Worm (Caenorhabditis elegans) whole organism, L4 larva: ENCODE measurements around the gene F54C9.3.

Experiments
- F49E8.2 ChIP-seq: sonication (generic microtip); optimal IDR thresholded peaks from 2 replicates; lab custom pipeline; 2016; ENCODE audit warnings: missing compliant biosample characterization, mild to moderate bottlenecking, missing genetic modification characterization, borderline replicate concordance
- R02D3.7 ChIP-seq: fragments of 150-350 bp; sonication (generic microtip); optimal IDR thresholded peaks from 3 replicates; lab custom pipeline; 2014; ENCODE audit warnings: missing biosample characterization, missing genetic modification characterization
- Y105C5A.15 ChIP-seq: fragments of 200-800 bp; sonication (Bioruptor generic); IDR thresholded peaks from 2 replicates; pipeline ENCODE4 v1.3.6; 2022; ENCODE audit warnings: missing genetic modification characterization, missing compliant biosample characterization
- ZK337.2 ChIP-seq: fragments of 200-800 bp; sonication (Bioruptor generic); IDR thresholded peaks from 2 replicates; pipeline ENCODE4 v1.3.6; 2022; ENCODE audit warnings: missing genetic modification reagents, missing genetic modification characterization, missing compliant biosample characterization
- ceh-28 ChIP-seq: fragments of 150-350 bp; optimal IDR thresholded peaks from 2 replicates; lab custom pipeline; 2014; ENCODE audit warnings: missing biosample characterization, missing genetic modification reagents, missing genetic modification characterization
- daf-12 ChIP-seq: fragments of 150-350 bp; optimal IDR thresholded peaks from 2 replicates; lab custom pipeline; 2014; ENCODE audit warnings: missing biosample characterization, missing genetic modification reagents, missing genetic modification characterization
- dmd-9 ChIP-seq: fragments of 200-800 bp; sonication (Bioruptor generic); IDR thresholded peaks from 2 replicates; pipeline ENCODE4 v1.3.6; 2022; ENCODE audit warnings: missing genetic modification reagents, missing genetic modification characterization, missing compliant biosample characterization
- duxl-1 ChIP-seq: sonication (generic microtip); optimal IDR thresholded peaks from 2 replicates; lab custom pipeline; 2016; ENCODE audit warnings: mild to moderate bottlenecking, missing genetic modification characterization, moderate library complexity, missing compliant biosample characterization; ENCODE audit not compliant: poor library complexity
- egl-43 ChIP-seq: fragments of 200-800 bp; sonication (Bioruptor generic); IDR thresholded peaks from 2 replicates; pipeline ENCODE4 v1.3.6; 2022; ENCODE audit warnings: missing genetic modification reagents, missing genetic modification characterization, missing compliant biosample characterization
- fos-1 ChIP-seq: fragments of 150-350 bp; optimal IDR thresholded peaks from 2 replicates; lab custom pipeline; 2014; ENCODE audit warnings: missing biosample characterization, missing genetic modification characterization
- hmg-1.1 ChIP-seq: fragments of 200-800 bp; sonication (Bioruptor generic); IDR thresholded peaks from 2 replicates; pipeline ENCODE4 v1.3.6; 2022; ENCODE audit warnings: missing genetic modification reagents, missing genetic modification characterization, missing compliant biosample characterization
- lin-13 ChIP-seq: fragments of 150-350 bp; optimal IDR thresholded peaks from 2 replicates; lab custom pipeline; 2014; ENCODE audit warnings: missing biosample characterization, missing genetic modification reagents, missing genetic modification characterization
- lin-15B ChIP-seq: fragments of 150-350 bp; sonication (generic microtip); optimal IDR thresholded peaks from 3 replicates; lab custom pipeline; 2014; ENCODE audit warnings: missing biosample characterization, missing genetic modification characterization
- lin-29 ChIP-seq: fragments of 200-800 bp; sonication (Bioruptor generic); IDR thresholded peaks from 2 replicates; pipeline ENCODE4 v1.3.6; 2022; ENCODE audit warnings: missing genetic modification reagents, missing genetic modification characterization, missing compliant biosample characterization
- lsy-2 ChIP-seq, 2 experiments: fragments of 150-350 bp in 1 of 2; sonication (generic microtip) in 1 of 2; optimal IDR thresholded peaks; 2 replicates each; lab custom pipeline; 2014 to 2017; ENCODE audit warnings: missing biosample characterization in 2 of 2, missing genetic modification characterization in 2 of 2
- madf-5 ChIP-seq, 2 experiments: fragments of 200-800 bp; sonication (Bioruptor generic); IDR thresholded peaks; 2 replicates each; pipeline ENCODE4 v1.3.6; 2022; ENCODE audit warnings: missing compliant biosample characterization in 2 of 2, missing genetic modification characterization in 2 of 2
- madf-9 ChIP-seq: fragments of 200-800 bp; sonication (Bioruptor generic); conservative IDR thresholded peaks from 2 replicates; pipeline ENCODE4 v1.3.6; 2022; ENCODE audit warnings: missing genetic modification reagents, missing genetic modification characterization, missing compliant biosample characterization
- mdl-1 ChIP-seq, 2 experiments: fragments of 150-350 bp in 1 of 2; sonication (generic microtip) in 1 of 2; optimal IDR thresholded peaks; 2 replicates each; lab custom pipeline; 2014 to 2017; ENCODE audit warnings: missing biosample characterization in 2 of 2, missing genetic modification characterization in 2 of 2
- mes-2 ChIP-seq: sonication (generic microtip); optimal IDR thresholded peaks from 2 replicates; lab custom pipeline; 2016; ENCODE audit warnings: missing genotype, mild to moderate bottlenecking, missing genetic modification characterization, missing compliant biosample characterization; ENCODE audit not compliant: poor library complexity, severe bottlenecking
- nhr-102 ChIP-seq: sonication (generic microtip); optimal IDR thresholded peaks from 2 replicates; lab custom pipeline; 2016; ENCODE audit warnings: mild to moderate bottlenecking, missing genetic modification characterization, moderate library complexity, missing compliant biosample characterization
- nhr-237 ChIP-seq: sonication (generic microtip); optimal IDR thresholded peaks from 2 replicates; lab custom pipeline; 2017; ENCODE audit warnings: missing biosample characterization, missing genetic modification characterization
- pha-4 ChIP-seq, 2 experiments: fragments of 150-350 bp in 1 of 2; fragments of 200-800 bp in 1 of 2; sonication (Bioruptor generic) in 1 of 2; IDR thresholded peaks in 1 of 2; optimal IDR thresholded peaks in 1 of 2; 2 replicates each; pipeline versions ENCODE4 v1.3.6 to Lab custom; 2014 to 2022; ENCODE audit warnings: missing genetic modification characterization in 2 of 2, missing genetic modification reagents in 2 of 2, missing biosample characterization in 1 of 2, missing compliant biosample characterization in 1 of 2
- pqm-1 ChIP-seq: sonication (generic microtip); optimal IDR thresholded peaks from 2 replicates; lab custom pipeline; 2017; ENCODE audit warnings: missing biosample characterization, missing genetic modification characterization
- sdz-12 ChIP-seq: fragments of 200-800 bp; sonication (Bioruptor generic); optimal IDR thresholded peaks from 2 replicates; lab custom pipeline; 2018; ENCODE audit warnings: mild to moderate bottlenecking, missing genetic modification characterization, missing compliant biosample characterization
- snpc-4 ChIP-seq: fragments of 150-350 bp; optimal IDR thresholded peaks from 2 replicates; lab custom pipeline; 2014; ENCODE audit warnings: missing biosample characterization, missing genetic modification characterization
- tag-97 ChIP-seq: fragments of 200-800 bp; sonication (Bioruptor generic); IDR thresholded peaks from 2 replicates; pipeline ENCODE4 v1.3.6; 2022; ENCODE audit warnings: missing genetic modification characterization, missing compliant biosample characterization
- tra-1 ChIP-seq: fragments of 200-800 bp; sonication (Bioruptor generic); IDR thresholded peaks from 2 replicates; pipeline ENCODE4 v1.3.6; 2022; ENCODE audit warnings: missing genetic modification reagents, missing genetic modification characterization, missing compliant biosample characterization
- unc-62 ChIP-seq, 3 experiments: fragments of 150-350 bp in 1 of 3; sonication (generic microtip); optimal IDR thresholded peaks in 2 of 3; peaks in 1 of 3; 1 replicate in 1 of 3; 2 replicates in 2 of 3; lab custom pipeline; 2014 to 2017; ENCODE audit warnings: missing biosample characterization in 3 of 3, missing genetic modification characterization in 3 of 3, missing genetic modification reagents in 3 of 3, missing genotype in 1 of 3
- zfp-2 ChIP-seq: sonication (generic microtip); optimal IDR thresholded peaks from 2 replicates; lab custom pipeline; 2016; ENCODE audit warnings: mild to moderate bottlenecking, missing genetic modification characterization, missing compliant biosample characterization
- zip-2 ChIP-seq: fragments of 150-350 bp; optimal IDR thresholded peaks from 2 replicates; lab custom pipeline; 2014; ENCODE audit warnings: missing biosample characterization, missing genetic modification characterization
- ztf-7 ChIP-seq: fragments of 150-350 bp; optimal IDR thresholded peaks from 2 replicates; lab custom pipeline; 2014; ENCODE audit warnings: missing biosample characterization, missing genetic modification characterization

The F54C9.3 gene

DNA sequence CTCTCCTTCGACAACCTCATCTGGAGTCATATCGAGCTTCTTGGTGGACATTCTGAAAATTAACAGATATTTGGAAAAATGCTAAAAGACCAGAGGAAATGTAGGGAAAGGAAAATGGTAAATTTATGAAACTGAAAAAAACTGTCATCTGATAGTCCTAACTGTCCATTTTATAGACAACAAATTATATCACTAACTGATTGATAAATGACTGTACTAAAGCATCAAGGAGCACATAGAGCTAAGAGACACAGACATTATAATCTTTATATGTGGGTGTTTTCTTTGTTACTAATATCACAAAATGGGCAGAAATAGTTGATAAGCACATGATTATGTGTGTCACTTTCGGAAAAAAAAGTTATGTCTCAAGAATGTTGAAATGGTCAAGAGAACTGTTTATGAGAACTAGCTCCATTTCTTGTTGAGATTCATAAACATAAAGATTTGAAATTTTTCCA lies at the start of gene F54C9.3 (continued):
- TF ChIP-seq zip-2 (tag; lab: Kevin White, UChicago) (no peak), R02D3.7 (no peak)

DNA sequence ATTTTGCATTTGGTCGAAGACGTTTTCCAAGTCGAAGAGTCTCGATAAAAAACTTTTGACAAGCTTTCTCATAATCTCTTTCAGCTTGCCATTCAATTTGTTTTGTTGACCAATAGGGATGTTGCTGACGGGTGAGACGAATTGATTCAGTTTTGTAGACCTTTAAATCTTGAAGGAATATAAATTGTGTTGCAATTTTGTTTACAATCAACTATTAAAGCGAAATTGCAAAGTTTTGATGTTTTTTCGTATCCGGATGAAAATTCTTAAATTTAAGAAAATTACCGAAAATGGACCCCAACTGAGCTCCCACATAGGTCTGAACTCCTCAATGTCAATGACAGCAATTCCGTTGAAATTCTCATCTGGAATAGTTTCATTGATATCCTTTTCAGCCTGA lies 49.5 kb upstream of the F54C9.3 start:
- TF ChIP-seq ceh-28 (tag; lab: Kevin White, UChicago) (no peak), lin-29 (GFP tag; lab: Robert Waterston, UW) (no peak), unc-62 (GFP tag; optimal IDR thresholded peaks at IDR 0.05 in 1 of 2; lab: Kevin White, UChicago) (peak in 1 of 2 experiments; percentile 91), unc-62 (tag; optimal IDR thresholded peaks at IDR 0.05; lab: Kevin White, UChicago) (no peak)

DNA sequence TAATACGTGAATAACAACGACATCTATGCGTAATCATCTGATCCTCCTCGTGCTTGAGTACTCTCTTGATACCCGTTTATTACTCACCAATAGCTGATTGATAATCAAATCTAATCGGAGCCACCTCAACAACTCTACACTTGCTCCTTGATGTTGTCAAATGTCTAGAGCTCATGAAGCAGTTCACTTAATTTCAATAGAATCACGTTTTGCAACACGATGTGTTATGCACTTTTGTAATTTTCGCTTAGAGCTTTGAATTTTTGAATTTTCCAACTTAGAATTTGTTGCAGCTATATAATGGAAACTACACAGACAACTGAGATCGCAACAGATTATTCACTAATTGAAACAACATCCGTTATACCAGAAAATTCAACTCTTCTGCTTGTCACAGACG lies 45.8 kb upstream of the F54C9.3 start, which contains the start of gene T22C8.1:
Gene T22C8.1 (plus strand): TSS at position 301 of the 400 bp plus-strand sequence.
- TF ChIP-seq nhr-102 (tag; lab: Kevin White, UChicago) (no peak), mdl-1 (tag; optimal IDR thresholded peaks at IDR 0.05; lab: Kevin White, UChicago) (no peak), pqm-1 (tag; lab: Kevin White, UChicago) (no peak), Y105C5A.15 (GFP tag; lab: Robert Waterston, UW) (no peak), fos-1 (tag; lab: Kevin White, UChicago) (no peak), ceh-28 (tag; lab: Kevin White, UChicago) (no peak), lsy-2 (tag; optimal IDR thresholded peaks at IDR 0.05; lab: Kevin White, UChicago) (no peak), ztf-7 (tag; lab: Kevin White, UChicago) (no peak), zip-2 (tag; lab: Kevin White, UChicago) (no peak)

DNA sequence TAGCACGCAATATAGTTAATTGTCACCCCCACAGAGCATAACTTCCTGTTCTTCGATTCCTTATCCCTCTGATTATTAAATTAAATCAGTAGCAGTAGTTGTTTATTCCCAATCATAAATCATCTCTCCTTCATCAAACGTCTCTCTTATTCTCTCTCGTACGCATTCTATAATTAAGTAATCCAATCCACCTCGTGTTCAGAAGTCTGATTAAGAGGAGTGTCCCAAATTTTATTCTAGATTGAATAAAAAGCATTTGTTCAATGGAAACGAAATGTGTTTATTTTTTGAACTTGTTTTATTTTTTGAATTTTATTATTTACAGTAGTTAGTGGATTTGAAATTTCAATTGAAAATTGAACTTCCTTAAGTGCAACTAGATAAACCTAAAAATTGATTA lies 44.7 kb upstream of the F54C9.3 start:
- TF ChIP-seq lin-29 (GFP tag; lab: Robert Waterston, UW) (no peak), snpc-4 (no peak), hmg-1.1 (no peak), ZK337.2 (GFP tag; lab: Robert Waterston, UW) (no peak)

DNA sequence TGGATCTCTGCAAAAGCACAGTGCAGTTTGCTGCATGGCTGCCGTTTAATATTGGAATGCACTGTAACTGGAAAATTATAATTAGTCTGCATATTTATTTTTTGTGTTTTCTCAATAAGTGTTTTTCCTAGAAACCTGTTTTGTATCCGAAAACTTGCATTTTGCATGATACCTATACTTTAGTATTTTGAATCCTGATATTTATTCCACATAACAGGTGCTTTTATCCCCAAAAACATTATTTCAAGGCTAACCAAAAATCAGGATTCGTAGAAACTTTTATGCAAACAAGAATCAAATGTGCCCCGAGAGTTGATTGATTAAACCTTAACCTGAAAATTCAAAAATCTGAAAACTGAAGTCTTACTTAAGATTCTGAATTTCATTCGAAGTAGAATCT lies 43.9 kb upstream of the F54C9.3 start:
- no peak for TF ChIP-seq madf-5 (GFP tag; IDR thresholded peaks at IDR 0.05; lab: Robert Waterston, UW)
- TF ChIP-seq sdz-12 (GFP tag; lab: Kevin White, UChicago): no peak
- no peak for TF ChIP-seq R02D3.7
- no peak for TF ChIP-seq lin-15B (tag; lab: Kevin White, UChicago)
- no peak for TF ChIP-seq egl-43 (GFP tag; lab: Robert Waterston, UW)
- no peak for TF ChIP-seq tra-1 (GFP tag; lab: Robert Waterston, UW)
- TF ChIP-seq nhr-237 (tag; lab: Kevin White, UChicago): no peak
- TF ChIP-seq mes-2 (tag; lab: Kevin White, UChicago): no peak
- no peak for TF ChIP-seq F49E8.2
- no peak for TF ChIP-seq zfp-2
- no peak for TF ChIP-seq nhr-102 (tag; lab: Kevin White, UChicago)
- TF ChIP-seq tag-97 (GFP tag; lab: Robert Waterston, UW): no peak
- TF ChIP-seq pha-4 (GFP tag; IDR thresholded peaks at IDR 0.05; lab: Robert Waterston, UW): no peak
- TF ChIP-seq pha-4 (tag; optimal IDR thresholded peaks at IDR 0.05; lab: Kevin White, UChicago): no peak

DNA sequence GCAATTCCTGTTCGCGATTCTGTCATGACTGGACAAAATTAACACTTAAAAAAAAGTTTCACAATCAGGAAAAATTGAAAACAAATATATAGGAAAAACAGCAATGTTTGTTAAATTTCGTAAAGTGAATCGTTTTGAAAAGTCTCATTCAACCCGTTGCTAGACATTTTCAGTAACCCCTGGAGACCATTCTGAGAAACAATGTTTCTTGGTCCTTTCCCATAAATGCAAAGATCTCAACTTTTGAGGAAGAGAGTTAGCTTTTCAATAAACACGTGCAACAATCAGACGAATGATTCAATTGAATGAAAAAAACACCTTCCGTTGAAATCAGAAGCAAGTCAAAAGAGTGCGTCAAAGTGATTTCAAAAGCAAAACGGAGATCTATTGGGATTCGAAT lies 43.4 kb upstream of the F54C9.3 start, which contains the start of gene F28C6.9:
Gene F28C6.9 (minus strand): TSS at position 101 of the 400 bp plus-strand sequence.
- no peak for TF ChIP-seq lin-13 (GFP tag; lab: Kevin White, UChicago)
- no peak for TF ChIP-seq dmd-9 (GFP tag; lab: Robert Waterston, UW)
- no peak for TF ChIP-seq daf-12 (tag; lab: Kevin White, UChicago)
- no peak for TF ChIP-seq lsy-2 (tag; optimal IDR thresholded peaks at IDR 0.05; lab: Kevin White, UChicago)
- no peak for TF ChIP-seq madf-9
- no peak for TF ChIP-seq ztf-7 (tag; lab: Kevin White, UChicago)
- no peak for TF ChIP-seq tag-97 (GFP tag; lab: Robert Waterston, UW)
- TF ChIP-seq duxl-1 (tag; lab: Kevin White, UChicago): no peak
- TF ChIP-seq, all 104 proteins: peak for 0
